Worm (Caenorhabditis elegans) whole organism, L4 larva: Measurements from ENCODE around the gene npr-43.

Experiments
- lsy-2 ChIP-seq, 2 experiments: fragments of 150-350 bp in 1 of 2; sonication (generic microtip) in 1 of 2; optimal IDR thresholded peaks; 2 replicates each; lab custom pipeline; 2014 to 2017; ENCODE audit warnings: missing biosample characterization in 2 of 2, missing genetic modification characterization in 2 of 2
- nhr-77 ChIP-seq: fragments of 150-350 bp; optimal IDR thresholded peaks from 2 replicates; lab custom pipeline; 2014; ENCODE audit warnings: missing biosample characterization, missing genetic modification characterization

DNA sequence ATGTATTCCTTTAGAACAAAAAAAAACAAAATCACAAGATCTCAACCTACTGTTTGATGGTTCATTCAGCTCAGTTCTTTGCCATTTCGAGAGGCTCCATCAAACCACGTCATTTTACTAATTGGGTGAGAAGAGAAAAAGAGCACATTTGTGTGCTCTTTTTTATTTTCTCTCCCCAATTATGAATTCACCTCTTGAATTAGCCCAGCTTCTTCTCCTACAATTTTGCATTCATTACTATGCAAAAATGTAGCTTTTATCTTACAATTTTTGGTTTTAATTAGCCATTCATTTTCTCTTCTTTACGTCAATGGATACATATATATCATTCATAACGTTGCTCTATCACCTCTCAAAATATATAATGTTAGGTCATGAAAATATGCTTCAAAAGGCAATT, 26.8 kb upstream of the npr-43 start:
- TF ChIP-seq nhr-77 (tag; lab: Kevin White, UChicago) (no peak), lsy-2 (tag; optimal IDR thresholded peaks at IDR 0.05; lab: Kevin White, UChicago) (no peak)
